Worm (Caenorhabditis elegans): ENCODE measurements around the gene Y59H11AR.10.

Y59H11AR.10 gene

ce11 chrIV:8585076-8586033, 17.6 kb upstream of the Y59H11AR.10 start, which contains the start of gene catp-7 (continued):
- TF ChIP-seq attf-6 (GFP tag; IDR thresholded peaks at IDR 0.05) = no peak
- peak; percentile 23 for TF ChIP-seq tbp1 (GFP tag; optimal IDR thresholded peaks at IDR 0.05)
- no peak for TF ChIP-seq Y95B8A.8 (GFP tag; IDR thresholded peaks at IDR 0.05)
- TF ChIP-seq let-607 (tag; optimal IDR thresholded peaks at IDR 0.05) = peak in 1 of 2 experiments; percentile 44
- TF ChIP-seq lsy-27 (tag; optimal IDR thresholded peaks at IDR 0.05; ENCODE audit: borderline replicate concordance, insufficient read depth) = no peak
- no peak for TF ChIP-seq F10E7.11 (tag; optimal IDR thresholded peaks at IDR 0.05)
- TF ChIP-seq nhr-179 (tag; optimal IDR thresholded peaks at IDR 0.05) = no peak
- TF ChIP-seq attf-5 (GFP tag; optimal IDR thresholded peaks at IDR 0.05) = peak; percentile 22
- no peak for TF ChIP-seq nhr-90 (tag; optimal IDR thresholded peaks at IDR 0.05)
- no peak for TF ChIP-seq F39B2.1 (GFP tag; IDR thresholded peaks at IDR 0.05)
- TF ChIP-seq repo-1 (tag; optimal IDR thresholded peaks at IDR 0.05) = no peak
- no peak for TF ChIP-seq B0336.3 (GFP tag; IDR thresholded peaks at IDR 0.05)
- no peak for TF ChIP-seq T26A5.8 (tag; optimal IDR thresholded peaks at IDR 0.05)
- TF ChIP-seq zim-3 (tag; optimal IDR thresholded peaks at IDR 0.05) = no peak
- no peak for TF ChIP-seq ekl-4 (GFP tag; IDR thresholded peaks at IDR 0.05)
- TF ChIP-seq fkh-3 (tag; optimal IDR thresholded peaks at IDR 0.05) = no peak
- no peak for TF ChIP-seq unc-62 (GFP tag; optimal IDR thresholded peaks at IDR 0.05)
- TF ChIP-seq ceh-58 (GFP tag; IDR thresholded peaks at IDR 0.05) = no peak
- TF ChIP-seq ztf-28 (GFP tag; IDR thresholded peaks at IDR 0.05) = no peak
- TF ChIP-seq ZK185.1 (tag; optimal IDR thresholded peaks at IDR 0.05; ENCODE audit: poor library complexity, severe bottlenecking) = no peak
- no peak for TF ChIP-seq ceh-79 (tag; optimal IDR thresholded peaks at IDR 0.05)
- TF ChIP-seq mes-4 (tag; optimal IDR thresholded peaks at IDR 0.05) = no peak
- no peak for TF ChIP-seq nhr-120 (GFP tag; IDR thresholded peaks at IDR 0.05)
- TF ChIP-seq let-526 (GFP tag; IDR thresholded peaks at IDR 0.05) = 0 out of 2 replicates have a peak, but pooled peaks have one; percentile 5
- TF ChIP-seq unc-130 (GFP tag; optimal IDR thresholded peaks at IDR 0.05) = no peak
- TF ChIP-seq xnd-1 (tag; optimal IDR thresholded peaks at IDR 0.05) = no peak
- no peak for TF ChIP-seq Y53F4B.3 (GFP tag; IDR thresholded peaks at IDR 0.05)
- peak; percentile 42 for TF ChIP-seq chd-7 (tag; optimal IDR thresholded peaks at IDR 0.05)
- no peak for TF ChIP-seq aptf-3 (GFP tag; IDR thresholded peaks at IDR 0.05)
- TF ChIP-seq mel-28 (tag; optimal IDR thresholded peaks at IDR 0.05; ENCODE audit: borderline replicate concordance) = no peak

ce11 chrIV:8587057-8587456, 15.9 kb upstream of the Y59H11AR.10 start:
- TF ChIP-seq K12H6.12 (tag; optimal IDR thresholded peaks at IDR 0.05) (no peak), aptf-3 (GFP tag; IDR thresholded peaks at IDR 0.05) (no peak), T26A5.8 (tag; optimal IDR thresholded peaks at IDR 0.05) (no peak), zim-3 (tag; optimal IDR thresholded peaks at IDR 0.05) (no peak), die-1 (tag; optimal IDR thresholded peaks at IDR 0.05) (no peak), tbp1 (GFP tag; optimal IDR thresholded peaks at IDR 0.05) (peak; percentile 23), Y56A3A.18 (GFP tag; IDR thresholded peaks at IDR 0.05) (no peak), lsl-1 (GFP tag; optimal IDR thresholded peaks at IDR 0.05) (no peak), F55B11.4 (tag; optimal IDR thresholded peaks at IDR 0.05; ENCODE audit: borderline replicate concordance, insufficient read depth) (no peak), let-526 (GFP tag; IDR thresholded peaks at IDR 0.05) (no peak), F37B4.10 (GFP tag; IDR thresholded peaks at IDR 0.05) (no peak), ccch-3 (GFP tag; optimal IDR thresholded peaks at IDR 0.05) (no peak), lin-40 (tag; optimal IDR thresholded peaks at IDR 0.05) (peak; percentile 28), F10E7.11 (tag; optimal IDR thresholded peaks at IDR 0.05) (no peak), bed-1 (GFP tag; IDR thresholded peaks at IDR 0.05) (no peak), F22D6.2 (tag; optimal IDR thresholded peaks at IDR 0.05) (no peak), nhr-120 (GFP tag; IDR thresholded peaks at IDR 0.05) (no peak), Y53F4B.3 (GFP tag; IDR thresholded peaks at IDR 0.05) (no peak), nhr-27 (tag; optimal IDR thresholded peaks at IDR 0.05) (no peak), ets-4 (GFP tag; optimal IDR thresholded peaks at IDR 0.05) (no peak), nhr-80 (tag; optimal IDR thresholded peaks at IDR 0.05) (no peak), attf-3 (GFP tag; conservative IDR thresholded peaks at IDR 0.05) (no peak), F39B2.1 (GFP tag; IDR thresholded peaks at IDR 0.05) (no peak), cebp-1 (GFP tag; IDR thresholded peaks at IDR 0.05) (no peak), cebp-1 (tag; optimal IDR thresholded peaks at IDR 0.05) (peak; percentile 62)
